Worm (Caenorhabditis elegans) whole organism, L2 larva: ENCODE results near the gene cysl-3.

Experiments used
- C34F6.9 ChIP-seq: fragments of 150-350 bp; optimal IDR thresholded peaks from 2 replicates; lab custom pipeline; 2014; ENCODE audit warnings: missing biosample characterization, missing genetic modification characterization
- F13H6.1 ChIP-seq: sonication (generic microtip); optimal IDR thresholded peaks from 2 replicates; lab custom pipeline; 2016; ENCODE audit warnings: missing genetic modification characterization, missing compliant biosample characterization
- R02D3.7 ChIP-seq: fragments of 150-350 bp; optimal IDR thresholded peaks from 2 replicates; lab custom pipeline; 2014; ENCODE audit warnings: missing biosample characterization, missing genetic modification characterization
- Y55F3AM.14 ChIP-seq: fragments of 200-800 bp; sonication (Bioruptor generic); optimal IDR thresholded peaks from 2 replicates; lab custom pipeline; 2018; ENCODE audit warnings: mild to moderate bottlenecking, missing genetic modification characterization, missing compliant biosample characterization
- ZK546.5 ChIP-seq: sonication (generic microtip); optimal IDR thresholded peaks from 2 replicates; lab custom pipeline; 2017; ENCODE audit warnings: missing biosample characterization, missing genetic modification characterization
- alr-1 ChIP-seq: fragments of 150-350 bp; optimal IDR thresholded peaks from 2 replicates; lab custom pipeline; 2014; ENCODE audit warnings: missing biosample characterization, missing genetic modification characterization
- ceh-16 ChIP-seq: fragments of 150-350 bp; optimal IDR thresholded peaks from 2 replicates; lab custom pipeline; 2014; ENCODE audit warnings: missing biosample characterization, missing genetic modification characterization
- crh-2 ChIP-seq: sonication (generic microtip); optimal IDR thresholded peaks from 2 replicates; lab custom pipeline; 2017; ENCODE audit warnings: missing biosample characterization, missing genetic modification characterization
- dmd-4 ChIP-seq: sonication (generic microtip); optimal IDR thresholded peaks from 2 replicates; lab custom pipeline; 2017; ENCODE audit warnings: missing biosample characterization, missing genetic modification characterization
- egl-27 ChIP-seq: sonication (generic microtip); optimal IDR thresholded peaks from 3 replicates; lab custom pipeline; 2017; ENCODE audit warnings: missing biosample characterization, missing genetic modification reagents, missing genetic modification characterization
- elt-1 ChIP-seq: fragments of 150-350 bp; optimal IDR thresholded peaks from 2 replicates; lab custom pipeline; 2014; ENCODE audit warnings: missing biosample characterization, missing genetic modification characterization
- fos-1 ChIP-seq: fragments of 150-350 bp; optimal IDR thresholded peaks from 2 replicates; lab custom pipeline; 2014; ENCODE audit warnings: missing biosample characterization, missing genetic modification characterization
- gmeb-1 ChIP-seq: fragments of 150-350 bp; optimal IDR thresholded peaks from 2 replicates; lab custom pipeline; 2014; ENCODE audit warnings: missing biosample characterization, missing genetic modification characterization
- lin-11 ChIP-seq: fragments of 150-350 bp; sonication (generic microtip); optimal IDR thresholded peaks from 2 replicates; lab custom pipeline; 2014; ENCODE audit warnings: missing biosample characterization, missing genetic modification characterization, inconsistent platforms, mixed read lengths
- lin-13 ChIP-seq: fragments of 150-350 bp; optimal IDR thresholded peaks from 2 replicates; lab custom pipeline; 2014; ENCODE audit warnings: missing biosample characterization, missing genetic modification reagents, missing genetic modification characterization
- lin-39 ChIP-seq: fragments of 150-350 bp; optimal IDR thresholded peaks from 2 replicates; lab custom pipeline; 2014; ENCODE audit warnings: missing biosample characterization, missing genetic modification reagents, missing genetic modification characterization
- lsy-2 ChIP-seq, 2 experiments: fragments of 150-350 bp in 1 of 2; sonication (generic microtip) in 1 of 2; optimal IDR thresholded peaks; 2 replicates each; lab custom pipeline; 2014 to 2017; ENCODE audit warnings: missing biosample characterization in 2 of 2, missing genetic modification characterization in 2 of 2
- mab-5 ChIP-seq: fragments of 150-350 bp; optimal IDR thresholded peaks from 2 replicates; lab custom pipeline; 2014; ENCODE audit warnings: missing biosample characterization, missing genetic modification characterization
- mdl-1 ChIP-seq, 2 experiments: fragments of 150-350 bp in 1 of 2; sonication (generic microtip) in 1 of 2; optimal IDR thresholded peaks; 2 replicates each; lab custom pipeline; 2017; ENCODE audit warnings: missing biosample characterization in 2 of 2, missing genetic modification characterization in 2 of 2
- nhr-11 ChIP-seq: fragments of 150-350 bp; optimal IDR thresholded peaks from 2 replicates; lab custom pipeline; 2014; ENCODE audit warnings: missing biosample characterization, missing genetic modification characterization
- nhr-12 ChIP-seq: fragments of 150-350 bp; optimal IDR thresholded peaks from 2 replicates; lab custom pipeline; 2014; ENCODE audit warnings: missing biosample characterization, missing genetic modification characterization
- nhr-129 ChIP-seq: fragments of 150-350 bp; optimal IDR thresholded peaks from 2 replicates; lab custom pipeline; 2014; ENCODE audit warnings: missing biosample characterization, missing genetic modification characterization
- nhr-21 ChIP-seq: fragments of 150-350 bp; optimal IDR thresholded peaks from 2 replicates; lab custom pipeline; 2014; ENCODE audit warnings: missing biosample characterization, missing genetic modification characterization
- nhr-23 ChIP-seq: fragments of 150-350 bp; optimal IDR thresholded peaks from 2 replicates; lab custom pipeline; 2014; ENCODE audit warnings: missing biosample characterization, missing genetic modification reagents, missing genetic modification characterization
- nhr-237 ChIP-seq: fragments of 150-350 bp; optimal IDR thresholded peaks from 2 replicates; lab custom pipeline; 2014; ENCODE audit warnings: missing biosample characterization, missing genetic modification characterization
- nhr-25 ChIP-seq: fragments of 150-350 bp; sonication (generic microtip); optimal IDR thresholded peaks from 3 replicates; lab custom pipeline; 2014; ENCODE audit warnings: missing biosample characterization, missing genetic modification characterization
- nhr-77 ChIP-seq: fragments of 150-350 bp; optimal IDR thresholded peaks from 2 replicates; lab custom pipeline; 2014; ENCODE audit warnings: missing biosample characterization, missing genetic modification characterization
- sem-4 ChIP-seq: fragments of 150-350 bp; optimal IDR thresholded peaks from 2 replicates; lab custom pipeline; 2014; ENCODE audit warnings: missing biosample characterization, missing genetic modification reagents, missing genetic modification characterization
- skn-1 ChIP-seq: sonication (generic microtip); optimal IDR thresholded peaks from 2 replicates; lab custom pipeline; 2017; ENCODE audit warnings: missing biosample characterization, missing genetic modification characterization
- snpc-4 ChIP-seq: fragments of 150-350 bp; optimal IDR thresholded peaks from 2 replicates; lab custom pipeline; 2014; ENCODE audit warnings: missing biosample characterization, missing genetic modification characterization
- unc-55 ChIP-seq: fragments of 150-350 bp; sonication (generic microtip); optimal IDR thresholded peaks from 3 replicates; lab custom pipeline; 2014; ENCODE audit warnings: missing biosample characterization, missing genetic modification reagents, missing genetic modification characterization
- zag-1 ChIP-seq: fragments of 150-350 bp; optimal IDR thresholded peaks from 2 replicates; lab custom pipeline; 2014; ENCODE audit warnings: missing biosample characterization, missing genetic modification characterization
- ztf-1 ChIP-seq: fragments of 200-800 bp; sonication (Bioruptor generic); conservative IDR thresholded peaks from 2 replicates; pipeline ENCODE4 v1.3.6; 2022; ENCODE audit warnings: missing genetic modification characterization, missing compliant biosample characterization
- ztf-11 ChIP-seq: sonication (generic microtip); optimal IDR thresholded peaks from 2 replicates; lab custom pipeline; 2017; ENCODE audit warnings: missing biosample characterization, missing genetic modification characterization
- ztf-4 ChIP-seq: fragments of 150-350 bp; optimal IDR thresholded peaks from 2 replicates; lab custom pipeline; 2014; ENCODE audit warnings: missing biosample characterization, missing genetic modification characterization

Gene cysl-3

ce11 chrV:3756887-3757286 is 19.0 kb downstream of the cysl-3 start, which contains the start of gene gid-7:
Gene gid-7 (minus strand): TSS chrV:3757074.
- TF ChIP-seq C34F6.9 (tag; lab: Kevin White, UChicago) (peak; percentile 46), F13H6.1 (tag; lab: Kevin White, UChicago) (peak; percentile 44), ZK546.5 (tag; lab: Kevin White, UChicago) (no peak), lsy-2 (tag; optimal IDR thresholded peaks at IDR 0.05; lab: Kevin White, UChicago) (peak in 1 of 2 experiments; percentile 43), lin-11 (tag; lab: Kevin White, UChicago) (no peak), unc-55 (peak; percentile 28), nhr-21 (tag; lab: Kevin White, UChicago) (peak; percentile 18), gmeb-1 (tag; lab: Kevin White, UChicago) (peak; percentile 41), nhr-237 (tag; lab: Kevin White, UChicago) (no peak), crh-2 (tag; lab: Kevin White, UChicago) (peak; percentile 44), nhr-25 (peak; percentile 38), ztf-4 (tag; lab: Kevin White, UChicago) (no peak)

ce11 chrV:3750328-3750727 is 25.6 kb downstream of the cysl-3 start:
- no peak for TF ChIP-seq ztf-11 (tag; lab: Kevin White, UChicago)
- no peak for TF ChIP-seq ztf-4 (tag; lab: Kevin White, UChicago)
- TF ChIP-seq mdl-1 (tag; optimal IDR thresholded peaks at IDR 0.05; lab: Kevin White, UChicago): no peak
- TF ChIP-seq ceh-16: no peak
- TF ChIP-seq C34F6.9 (tag; lab: Kevin White, UChicago): no peak
- TF ChIP-seq lin-11 (tag; lab: Kevin White, UChicago): no peak
- TF ChIP-seq nhr-11 (tag; lab: Kevin White, UChicago): no peak
- no peak for TF ChIP-seq R02D3.7 (tag; lab: Kevin White, UChicago)
- TF ChIP-seq mab-5 (tag; lab: Kevin White, UChicago): no peak
- TF ChIP-seq gmeb-1 (tag; lab: Kevin White, UChicago): no peak
- no peak for TF ChIP-seq alr-1 (tag; lab: Kevin White, UChicago)
- no peak for TF ChIP-seq lin-39 (tag; lab: Kevin White, UChicago)
- TF ChIP-seq nhr-23: no peak
- no peak for TF ChIP-seq Y55F3AM.14 (GFP tag; lab: Kevin White, UChicago)
- no peak for TF ChIP-seq fos-1
- TF ChIP-seq dmd-4 (tag; lab: Kevin White, UChicago): no peak
- no peak for TF ChIP-seq lsy-2 (tag; optimal IDR thresholded peaks at IDR 0.05; lab: Kevin White, UChicago)
- no peak for TF ChIP-seq elt-1 (tag; lab: Kevin White, UChicago)
- TF ChIP-seq skn-1 (tag; lab: Kevin White, UChicago): no peak

- no peak for TF ChIP-seq F13H6.1 (tag; lab: Kevin White, UChicago)
- no peak for TF ChIP-seq skn-1 (tag; lab: Kevin White, UChicago)
- no peak for TF ChIP-seq ztf-1 (GFP tag; lab: Robert Waterston, UW)
- peak; percentile 76 for TF ChIP-seq unc-55
- no peak for TF ChIP-seq zag-1 (tag; lab: Kevin White, UChicago)
- TF ChIP-seq C34F6.9 (tag; lab: Kevin White, UChicago): peak; percentile 52
- TF ChIP-seq lsy-2 (tag; optimal IDR thresholded peaks at IDR 0.05; lab: Kevin White, UChicago): peak; percentile 9 to 58
- no peak for TF ChIP-seq Y55F3AM.14 (GFP tag; lab: Kevin White, UChicago)
- TF ChIP-seq crh-2 (tag; lab: Kevin White, UChicago): peak; percentile 51
- peak; percentile 12 for TF ChIP-seq nhr-129 (tag; lab: Kevin White, UChicago)
- no peak for TF ChIP-seq fos-1
- no peak for TF ChIP-seq nhr-11 (tag; lab: Kevin White, UChicago)
- peak; percentile 92 for TF ChIP-seq R02D3.7 (tag; lab: Kevin White, UChicago)
- peak; percentile 21 for TF ChIP-seq lin-13 (GFP tag; lab: Kevin White, UChicago)
- TF ChIP-seq nhr-21 (tag; lab: Kevin White, UChicago): peak; percentile 15
- no peak for TF ChIP-seq mab-5 (tag; lab: Kevin White, UChicago)
- peak; percentile 96 for TF ChIP-seq gmeb-1 (tag; lab: Kevin White, UChicago)
- peak; percentile 24 for TF ChIP-seq nhr-25
- TF ChIP-seq, all 48 proteins: peak for 10
These were observed 32.7 kb downstream of the cysl-3 start, which contains the start of gene mtm-9 for ce11 chrV:3743172-3743626. Gene mtm-9 (plus strand): TSS chrV:3743576.

- no peak for TF ChIP-seq nhr-12
- TF ChIP-seq snpc-4 (tag; lab: Kevin White, UChicago): no peak
- TF ChIP-seq nhr-129 (tag; lab: Kevin White, UChicago): no peak
- TF ChIP-seq Y55F3AM.14 (GFP tag; lab: Kevin White, UChicago): no peak
- no peak for TF ChIP-seq ztf-1 (GFP tag; lab: Robert Waterston, UW)
- TF ChIP-seq sem-4 (tag; lab: Kevin White, UChicago): no peak
- TF ChIP-seq F13H6.1 (tag; lab: Kevin White, UChicago): no peak
- TF ChIP-seq egl-27 (tag; lab: Kevin White, UChicago): no peak
- TF ChIP-seq gmeb-1 (tag; lab: Kevin White, UChicago): no peak
- no peak for TF ChIP-seq R02D3.7 (tag; lab: Kevin White, UChicago)
- no peak for TF ChIP-seq nhr-21 (tag; lab: Kevin White, UChicago)
- TF ChIP-seq skn-1 (tag; lab: Kevin White, UChicago): no peak
- TF ChIP-seq nhr-25: no peak
- TF ChIP-seq alr-1 (tag; lab: Kevin White, UChicago): no peak
- TF ChIP-seq ztf-4 (tag; lab: Kevin White, UChicago): no peak
- no peak for TF ChIP-seq nhr-77 (tag; lab: Kevin White, UChicago)
These were observed 36.6 kb downstream of the cysl-3 start, which contains the start of gene hpo-36 for ce11 chrV:3739302-3739701. Gene hpo-36 (minus strand): TSS chrV:3739402.
